Worm (Caenorhabditis elegans) whole organism, late embryonic: ENCODE results near the gene C45G9.8.

Experiments
- ceh-18 ChIP-seq: sonication (generic microtip); optimal IDR thresholded peaks from 2 replicates; lab custom pipeline; 2016; ENCODE audit warnings: missing genetic modification characterization, missing compliant biosample characterization
- ceh-19 ChIP-seq: fragments of 200-800 bp; sonication (Bioruptor generic); optimal IDR thresholded peaks from 2 replicates; lab custom pipeline; 2018; ENCODE audit warnings: mild to moderate bottlenecking, missing genetic modification characterization, missing compliant biosample characterization
- ceh-24 ChIP-seq: sonication (generic microtip); optimal IDR thresholded peaks from 2 replicates; lab custom pipeline; 2016; ENCODE audit warnings: mild to moderate bottlenecking, missing genetic modification characterization, missing compliant biosample characterization
- ceh-6 ChIP-seq: fragments of 200-800 bp; sonication (Bioruptor generic); optimal IDR thresholded peaks from 2 replicates; lab custom pipeline; 2018; ENCODE audit warnings: mild to moderate bottlenecking, missing genetic modification characterization, missing compliant biosample characterization
- dve-1 ChIP-seq: sonication (generic microtip); optimal IDR thresholded peaks from 2 replicates; lab custom pipeline; 2017; ENCODE audit warnings: antibody characterized with exemption, mild to moderate bottlenecking, missing genetic modification characterization, missing compliant biosample characterization
- fkh-10 ChIP-seq: fragments of 150-350 bp; optimal IDR thresholded peaks from 2 replicates; lab custom pipeline; 2014; ENCODE audit warnings: missing biosample characterization, missing genetic modification reagents, missing genetic modification characterization
- hlh-8 ChIP-seq: sonication (generic microtip); optimal IDR thresholded peaks from 2 replicates; lab custom pipeline; 2016; ENCODE audit warnings: missing genotype, missing genetic modification characterization, missing compliant biosample characterization
- pqm-1 ChIP-seq: sonication (generic microtip); optimal IDR thresholded peaks from 2 replicates; lab custom pipeline; 2016; ENCODE audit warnings: missing genetic modification characterization, missing compliant biosample characterization
- unc-86 ChIP-seq: sonication (generic microtip); optimal IDR thresholded peaks from 2 replicates; lab custom pipeline; 2016; ENCODE audit warnings: missing genetic modification characterization, missing compliant biosample characterization

- TF ChIP-seq dve-1, result no peak
- no peak for TF ChIP-seq ceh-6 (GFP tag; lab: Kevin White, UChicago)
- no peak for TF ChIP-seq hlh-8 (tag; lab: Kevin White, UChicago)
- no peak for TF ChIP-seq ceh-18 (tag; lab: Kevin White, UChicago)
- TF ChIP-seq unc-86, result no peak
- TF ChIP-seq pqm-1 (tag; lab: Kevin White, UChicago), result no peak
- no peak for TF ChIP-seq ceh-19 (GFP tag; lab: Kevin White, UChicago)
- TF ChIP-seq fkh-10 (GFP tag; lab: Kevin White, UChicago), result no peak
- TF ChIP-seq ceh-24 (tag; lab: Kevin White, UChicago), result no peak
These were observed 45.4 kb upstream of the C45G9.8 start for ce11 chrIII:5098740-5099276.
